Fruit fly (Drosophila melanogaster): Measurements from ENCODE around the gene tadr.

dm6 chr2L:21090958-21091357 is 15.8 kb downstream of the tadr start, which contains the start of gene CG14397:
- TF ChIP-seq CG13894 (tag; optimal IDR thresholded peaks at IDR 0.05), result no peak
- no peak for TF ChIP-seq hkb (optimal IDR thresholded peaks at IDR 0.05)
- TF ChIP-seq hkb (GFP tag; IDR thresholded peaks at IDR 0.05), result no peak

All from whole organism, embryonic.